Worm (Caenorhabditis elegans) whole organism, L4 larva: ENCODE data around the gene lsm-8.

Experiments used
- F10B5.3 ChIP-seq: sonication (generic microtip); optimal IDR thresholded peaks from 2 replicates; lab custom pipeline; 2016; ENCODE audit warnings: mild to moderate bottlenecking, missing genetic modification characterization, missing compliant biosample characterization
- F26F4.8 ChIP-seq: fragments of 200-800 bp; sonication (Bioruptor generic); conservative IDR thresholded peaks from 2 replicates; pipeline ENCODE4 v1.3.6; 2022; ENCODE audit warnings: missing genetic modification characterization, missing compliant biosample characterization
- F37D6.2 ChIP-seq: sonication (generic microtip); optimal IDR thresholded peaks from 2 replicates; lab custom pipeline; 2016; ENCODE audit warnings: mild to moderate bottlenecking, missing genetic modification characterization, missing compliant biosample characterization
- T20F7.1 ChIP-seq: fragments of 200-800 bp; sonication (Bioruptor generic); optimal IDR thresholded peaks from 2 replicates; lab custom pipeline; 2018; ENCODE audit warnings: mild to moderate bottlenecking, missing genetic modification characterization, missing compliant biosample characterization
- T26A8.4 ChIP-seq: fragments of 200-800 bp; sonication (Bioruptor generic); IDR thresholded peaks from 2 replicates; pipeline ENCODE4 v1.3.6; 2022; ENCODE audit warnings: missing genetic modification characterization, missing compliant biosample characterization
- Y105C5A.15 ChIP-seq: fragments of 200-800 bp; sonication (Bioruptor generic); IDR thresholded peaks from 2 replicates; pipeline ENCODE4 v1.3.6; 2022; ENCODE audit warnings: missing genetic modification characterization, missing compliant biosample characterization
- ZK337.2 ChIP-seq: fragments of 200-800 bp; sonication (Bioruptor generic); IDR thresholded peaks from 2 replicates; pipeline ENCODE4 v1.3.6; 2022; ENCODE audit warnings: missing genetic modification reagents, missing genetic modification characterization, missing compliant biosample characterization
- ZK546.5 ChIP-seq, 2 experiments: sonication (generic microtip); optimal IDR thresholded peaks; 2 replicates each; lab custom pipeline; 2017; ENCODE audit warnings: missing biosample characterization in 2 of 2, missing genetic modification characterization in 2 of 2
- aha-1 ChIP-seq: fragments of 150-350 bp; peaks from one replicate; lab custom pipeline; 2014; ENCODE audit warnings: missing biosample characterization, missing genetic modification characterization
- ceh-32 ChIP-seq: sonication (generic microtip); optimal IDR thresholded peaks from 2 replicates; lab custom pipeline; 2016; ENCODE audit warnings: mild to moderate bottlenecking, missing genetic modification characterization, missing compliant biosample characterization; ENCODE audit not compliant: poor library complexity
- ceh-44 ChIP-seq: fragments of 200-800 bp; sonication (Bioruptor generic); IDR thresholded peaks from 2 replicates; pipeline ENCODE4 v1.3.6; 2022; ENCODE audit warnings: missing genetic modification reagents, missing genetic modification characterization, missing compliant biosample characterization
- ceh-62 ChIP-seq: sonication (generic microtip); optimal IDR thresholded peaks from 2 replicates; lab custom pipeline; 2017; ENCODE audit warnings: missing biosample characterization, missing genetic modification characterization
- ces-1 ChIP-seq: fragments of 150-350 bp; sonication (generic microtip); optimal IDR thresholded peaks from 4 replicates; lab custom pipeline; 2014; ENCODE audit warnings: missing biosample characterization, missing genetic modification reagents, missing genetic modification characterization
- ctbp-1 ChIP-seq: fragments of 200-800 bp; sonication (Bioruptor generic); IDR thresholded peaks from 2 replicates; pipeline ENCODE4 v1.3.6; 2022; ENCODE audit warnings: missing genetic modification reagents, missing genetic modification characterization, missing compliant biosample characterization
- daf-16 ChIP-seq, 3 experiments: sonication (generic microtip); optimal IDR thresholded peaks; 2 replicates each; lab custom pipeline; 2016 to 2017; ENCODE audit warnings: missing genetic modification characterization in 3 of 3, missing genetic modification reagents in 3 of 3, mild to moderate bottlenecking in 2 of 3, missing compliant biosample characterization in 2 of 3, missing biosample characterization in 1 of 3, moderate library complexity in 1 of 3
- dmd-8 ChIP-seq: fragments of 200-800 bp; sonication (Bioruptor generic); IDR thresholded peaks from 2 replicates; pipeline ENCODE4 v1.3.6; 2022; ENCODE audit warnings: missing genetic modification characterization, missing compliant biosample characterization
- dpl-1 ChIP-seq: fragments of 150-350 bp; optimal IDR thresholded peaks from 2 replicates; lab custom pipeline; 2014; ENCODE audit warnings: missing biosample characterization, missing genetic modification reagents, missing genetic modification characterization
- egl-27 ChIP-seq: sonication (generic microtip); optimal IDR thresholded peaks from 3 replicates; lab custom pipeline; 2017; ENCODE audit warnings: missing biosample characterization, missing genetic modification reagents, missing genetic modification characterization
- egl-43 ChIP-seq: fragments of 200-800 bp; sonication (Bioruptor generic); IDR thresholded peaks from 2 replicates; pipeline ENCODE4 v1.3.6; 2022; ENCODE audit warnings: missing genetic modification reagents, missing genetic modification characterization, missing compliant biosample characterization
- fos-1 ChIP-seq: fragments of 150-350 bp; optimal IDR thresholded peaks from 2 replicates; lab custom pipeline; 2014; ENCODE audit warnings: missing biosample characterization, missing genetic modification characterization
- gei-8 ChIP-seq: fragments of 200-800 bp; sonication (Bioruptor generic); optimal IDR thresholded peaks from 2 replicates; lab custom pipeline; 2018; ENCODE audit warnings: mild to moderate bottlenecking, missing genetic modification characterization, missing compliant biosample characterization
- hif-1 ChIP-seq, 2 experiments: sonication (generic microtip); optimal IDR thresholded peaks; 2 replicates each; lab custom pipeline; 2016 to 2017; ENCODE audit warnings: missing compliant biosample characterization in 2 of 2, missing genetic modification characterization in 2 of 2, missing genetic modification reagents in 2 of 2, missing genotype in 2 of 2, mild to moderate bottlenecking in 1 of 2
- hlh-11 ChIP-seq: fragments of 200-800 bp; sonication (Bioruptor generic); optimal IDR thresholded peaks from 2 replicates; lab custom pipeline; 2018; ENCODE audit warnings: mild to moderate bottlenecking, missing genetic modification characterization, missing compliant biosample characterization
- jun-1 ChIP-seq: fragments of 150-350 bp; optimal IDR thresholded peaks from 2 replicates; lab custom pipeline; 2014; ENCODE audit warnings: missing biosample characterization, missing genetic modification reagents, missing genetic modification characterization
- lin-15B ChIP-seq: fragments of 150-350 bp; sonication (generic microtip); optimal IDR thresholded peaks from 3 replicates; lab custom pipeline; 2014; ENCODE audit warnings: missing biosample characterization, missing genetic modification characterization
- lin-38 ChIP-seq: fragments of 200-800 bp; sonication (Bioruptor generic); IDR thresholded peaks from 2 replicates; pipeline ENCODE4 v1.3.6; 2022; ENCODE audit warnings: missing genetic modification reagents, missing genetic modification characterization, missing compliant biosample characterization
- lir-3 ChIP-seq: sonication (generic microtip); optimal IDR thresholded peaks from 2 replicates; lab custom pipeline; 2016; ENCODE audit warnings: mild to moderate bottlenecking, missing genetic modification characterization, missing compliant biosample characterization
- lsy-2 ChIP-seq, 2 experiments: fragments of 150-350 bp in 1 of 2; sonication (generic microtip) in 1 of 2; optimal IDR thresholded peaks; 2 replicates each; lab custom pipeline; 2014 to 2017; ENCODE audit warnings: missing biosample characterization in 2 of 2, missing genetic modification characterization in 2 of 2
- madf-5 ChIP-seq, 2 experiments: fragments of 200-800 bp; sonication (Bioruptor generic); IDR thresholded peaks; 2 replicates each; pipeline ENCODE4 v1.3.6; 2022; ENCODE audit warnings: missing compliant biosample characterization in 2 of 2, missing genetic modification characterization in 2 of 2
- mdl-1 ChIP-seq, 2 experiments: fragments of 150-350 bp in 1 of 2; sonication (generic microtip) in 1 of 2; optimal IDR thresholded peaks; 2 replicates each; lab custom pipeline; 2014 to 2017; ENCODE audit warnings: missing biosample characterization in 2 of 2, missing genetic modification characterization in 2 of 2
- mes-2 ChIP-seq: sonication (generic microtip); optimal IDR thresholded peaks from 2 replicates; lab custom pipeline; 2016; ENCODE audit warnings: missing genotype, mild to moderate bottlenecking, missing genetic modification characterization, missing compliant biosample characterization; ENCODE audit not compliant: poor library complexity, severe bottlenecking
- mxl-3 ChIP-seq: fragments of 200-800 bp; sonication (Bioruptor generic); optimal IDR thresholded peaks from 2 replicates; lab custom pipeline; 2018; ENCODE audit warnings: mild to moderate bottlenecking, missing genetic modification characterization, missing compliant biosample characterization
- nhr-102 ChIP-seq: sonication (generic microtip); optimal IDR thresholded peaks from 2 replicates; lab custom pipeline; 2016; ENCODE audit warnings: mild to moderate bottlenecking, missing genetic modification characterization, moderate library complexity, missing compliant biosample characterization
- nhr-11 ChIP-seq: fragments of 150-350 bp; optimal IDR thresholded peaks from 2 replicates; lab custom pipeline; 2014; ENCODE audit warnings: missing biosample characterization, missing genetic modification characterization
- nhr-111 ChIP-seq: fragments of 200-800 bp; sonication (Bioruptor generic); optimal IDR thresholded peaks from 2 replicates; lab custom pipeline; 2018; ENCODE audit warnings: mild to moderate bottlenecking, missing genetic modification characterization, missing compliant biosample characterization
- nhr-28 ChIP-seq: fragments of 150-350 bp; optimal IDR thresholded peaks from 2 replicates; lab custom pipeline; 2014; ENCODE audit warnings: missing biosample characterization, missing genetic modification characterization
- nhr-77 ChIP-seq: fragments of 150-350 bp; optimal IDR thresholded peaks from 2 replicates; lab custom pipeline; 2014; ENCODE audit warnings: missing biosample characterization, missing genetic modification characterization
- php-3 ChIP-seq: fragments of 200-800 bp; sonication (Bioruptor generic); IDR thresholded peaks from 2 replicates; pipeline ENCODE4 v1.3.6; 2022; ENCODE audit warnings: missing genetic modification reagents, missing genetic modification characterization, missing compliant biosample characterization
- rbr-2 ChIP-seq: sonication (generic microtip); optimal IDR thresholded peaks from 2 replicates; lab custom pipeline; 2016; ENCODE audit warnings: missing genotype, missing genetic modification characterization, missing compliant biosample characterization
- sdz-12 ChIP-seq: fragments of 200-800 bp; sonication (Bioruptor generic); optimal IDR thresholded peaks from 2 replicates; lab custom pipeline; 2018; ENCODE audit warnings: mild to moderate bottlenecking, missing genetic modification characterization, missing compliant biosample characterization
- skn-1 ChIP-seq: fragments of 150-350 bp; optimal IDR thresholded peaks from 2 replicates; lab custom pipeline; 2014; ENCODE audit warnings: missing biosample characterization, missing genetic modification characterization
- snpc-1.2 ChIP-seq: fragments of 200-800 bp; sonication (Bioruptor generic); IDR thresholded peaks from 2 replicates; pipeline ENCODE4 v1.3.6; 2022; ENCODE audit warnings: missing genetic modification reagents, missing genetic modification characterization, missing compliant biosample characterization
- spr-1 ChIP-seq: sonication (generic microtip); optimal IDR thresholded peaks from 2 replicates; lab custom pipeline; 2016; ENCODE audit warnings: mild to moderate bottlenecking, missing genetic modification characterization, missing compliant biosample characterization
- tra-1 ChIP-seq: fragments of 200-800 bp; sonication (Bioruptor generic); IDR thresholded peaks from 2 replicates; pipeline ENCODE4 v1.3.6; 2022; ENCODE audit warnings: missing genetic modification reagents, missing genetic modification characterization, missing compliant biosample characterization
- unc-130 ChIP-seq: sonication (generic microtip); optimal IDR thresholded peaks from 2 replicates; lab custom pipeline; 2016; ENCODE audit warnings: missing genetic modification reagents, missing genetic modification characterization, missing compliant biosample characterization
- vab-7 ChIP-seq: fragments of 200-800 bp; sonication (Bioruptor generic); IDR thresholded peaks from 2 replicates; pipeline ENCODE4 v1.3.6; 2022; ENCODE audit warnings: missing genetic modification reagents, missing genetic modification characterization, missing compliant biosample characterization
- zag-1 ChIP-seq: fragments of 150-350 bp; optimal IDR thresholded peaks from 2 replicates; lab custom pipeline; 2014; ENCODE audit warnings: missing biosample characterization, missing genetic modification characterization
- zip-11 ChIP-seq: fragments of 200-800 bp; sonication (Bioruptor generic); IDR thresholded peaks from 2 replicates; pipeline ENCODE4 v1.3.6; 2022; ENCODE audit warnings: missing genetic modification characterization, missing compliant biosample characterization
- zip-2 ChIP-seq: fragments of 150-350 bp; optimal IDR thresholded peaks from 2 replicates; lab custom pipeline; 2014; ENCODE audit warnings: missing biosample characterization, missing genetic modification characterization
- ztf-7 ChIP-seq: fragments of 150-350 bp; optimal IDR thresholded peaks from 2 replicates; lab custom pipeline; 2014; ENCODE audit warnings: missing biosample characterization, missing genetic modification characterization

Gene lsm-8

DNA sequence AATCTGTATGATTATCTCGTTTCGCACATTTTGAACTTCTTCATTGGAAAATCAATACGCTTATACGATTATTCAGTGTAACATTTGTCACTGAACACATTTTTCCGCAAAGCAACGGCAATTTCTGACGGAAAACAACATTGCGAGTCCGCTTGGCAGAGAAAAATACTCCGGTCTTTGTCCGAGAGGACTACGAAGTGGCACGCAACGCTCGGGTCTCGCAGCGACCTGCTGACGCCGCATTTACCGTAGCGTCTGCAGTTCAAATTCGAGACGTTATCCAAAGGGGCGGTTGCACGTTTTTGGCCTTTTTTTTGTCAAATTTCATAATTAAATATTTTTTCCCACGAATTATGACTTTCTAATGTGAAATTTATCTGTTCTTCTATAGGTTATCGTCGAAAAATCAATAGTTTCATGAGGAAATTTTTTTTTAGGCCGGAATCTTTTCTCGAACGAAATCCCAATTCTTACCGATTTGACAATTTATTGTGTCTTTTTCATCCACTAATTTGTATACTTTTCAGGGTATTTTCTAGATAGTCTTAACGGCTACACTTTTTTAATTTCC, 2.6 kb upstream of the lsm-8 start, which contains the start of gene sqd-1 (continued):
- TF ChIP-seq madf-5 (GFP tag; IDR thresholded peaks at IDR 0.05; lab: Robert Waterston, UW) (0 out of 4 replicates have a peak, but pooled peaks of 1 of the 2 experiments have one; percentile 14), nhr-11 (tag; lab: Kevin White, UChicago) (peak; percentile 95), mes-2 (tag; lab: Kevin White, UChicago) (peak; percentile 97), T26A8.4 (GFP tag; lab: Robert Waterston, UW) (peak; percentile 98), mxl-3 (peak; percentile 86), zag-1 (peak; percentile 0), tra-1 (GFP tag; lab: Robert Waterston, UW) (peak; percentile 93), aha-1 (tag; lab: Kevin White, UChicago) (peak; percentile 100), lin-15B (tag; lab: Kevin White, UChicago) (peak; percentile 56), F37D6.2 (tag; lab: Kevin White, UChicago) (peak; percentile 89), snpc-1.2 (GFP tag; lab: Robert Waterston, UW) (peak; percentile 96), zip-2 (tag; lab: Kevin White, UChicago) (peak; percentile 53), nhr-77 (peak; percentile 81), ZK337.2 (GFP tag; lab: Robert Waterston, UW) (0 out of 2 replicates have a peak, but pooled peaks have one; percentile 49), hif-1 (tag; optimal IDR thresholded peaks at IDR 0.05; lab: Kevin White, UChicago) (peak; percentile 35 to 94), ctbp-1 (GFP tag; lab: Robert Waterston, UW) (peak; percentile 87), dmd-8 (peak; percentile 53; the same call in 1 of the 2 replicates), ceh-32 (tag; lab: Kevin White, UChicago) (peak; percentile 79), F26F4.8 (GFP tag; lab: Robert Waterston, UW) (no peak), F10B5.3 (tag; lab: Kevin White, UChicago) (peak; percentile 88), gei-8 (GFP tag; lab: Kevin White, UChicago) (peak; percentile 58), rbr-2 (tag; lab: Kevin White, UChicago) (peak; percentile 95), egl-27 (tag; lab: Kevin White, UChicago) (no peak), dpl-1 (GFP tag; lab: Kevin White, UChicago) (peak; percentile 93), unc-130 (peak; percentile 86), spr-1 (tag; lab: Kevin White, UChicago) (peak; percentile 92), fos-1 (tag; lab: Kevin White, UChicago) (peak; percentile 53), ceh-44 (peak; percentile 84; the same call in 1 of the 2 replicates), mdl-1 (tag; optimal IDR thresholded peaks at IDR 0.05; lab: Kevin White, UChicago) (peak; percentile 53 to 61), ztf-7 (tag; lab: Kevin White, UChicago) (peak; percentile 87), lin-38 (peak; percentile 92), vab-7 (GFP tag; lab: Robert Waterston, UW) (peak; percentile 90), lsy-2 (tag; optimal IDR thresholded peaks at IDR 0.05; lab: Kevin White, UChicago) (peak; percentile 95 to 99), hlh-11 (peak; percentile 95), egl-43 (GFP tag; lab: Robert Waterston, UW) (peak; percentile 91), Y105C5A.15 (GFP tag; lab: Robert Waterston, UW) (0 out of 2 replicates have a peak, but pooled peaks have one; percentile 64), jun-1 (tag; lab: Kevin White, UChicago) (peak; percentile 88), nhr-111 (GFP tag; lab: Kevin White, UChicago) (peak; percentile 64), ceh-62 (tag; lab: Kevin White, UChicago) (no peak), zip-11 (GFP tag; lab: Robert Waterston, UW) (no peak), T20F7.1 (peak; percentile 86), nhr-102 (peak; percentile 94), daf-16 (GFP tag; optimal IDR thresholded peaks at IDR 0.05; lab: Kevin White, UChicago) (peak; percentile 60 to 94), daf-16 (tag; optimal IDR thresholded peaks at IDR 0.05; lab: Kevin White, UChicago) (peak; percentile 87), lir-3 (no peak), php-3 (GFP tag; lab: Robert Waterston, UW) (peak; percentile 76; the same call in 1 of the 2 replicates), ZK546.5 (tag; optimal IDR thresholded peaks at IDR 0.05; lab: Kevin White, UChicago) (peak; percentile 100), sdz-12 (GFP tag; lab: Kevin White, UChicago) (peak; percentile 70), nhr-28 (tag; lab: Kevin White, UChicago) (peak; percentile 76), ces-1 (GFP tag; lab: Kevin White, UChicago) (peak; percentile 52), skn-1 (tag; lab: Kevin White, UChicago) (no peak)
